Worm (Caenorhabditis elegans) whole organism, L4/young adult: ENCODE results near the gene Y102A5C.4.

ENCODE experiments used
- W03F9.2 ChIP-seq: fragments of 150-350 bp; optimal IDR thresholded peaks from 2 replicates; lab custom pipeline; 2014; ENCODE audit warnings: missing biosample characterization, missing genetic modification characterization
- him-1 ChIP-seq: sonication (generic microtip); optimal IDR thresholded peaks from 2 replicates; lab custom pipeline; 2016; ENCODE audit warnings: missing genotype, missing genetic modification reagents, missing genetic modification characterization, missing compliant biosample characterization

ce11 chrV:16882260-16882918 is 39.7 kb upstream of the Y102A5C.4 start, which contains the start of the genes F09C6.11 and F09C6.12:
- TF ChIP-seq him-1 (tag; lab: Kevin White, UChicago), result no peak
- no peak for TF ChIP-seq W03F9.2
